Worm (Caenorhabditis elegans): ENCODE results near the gene pde-4.

DNA sequence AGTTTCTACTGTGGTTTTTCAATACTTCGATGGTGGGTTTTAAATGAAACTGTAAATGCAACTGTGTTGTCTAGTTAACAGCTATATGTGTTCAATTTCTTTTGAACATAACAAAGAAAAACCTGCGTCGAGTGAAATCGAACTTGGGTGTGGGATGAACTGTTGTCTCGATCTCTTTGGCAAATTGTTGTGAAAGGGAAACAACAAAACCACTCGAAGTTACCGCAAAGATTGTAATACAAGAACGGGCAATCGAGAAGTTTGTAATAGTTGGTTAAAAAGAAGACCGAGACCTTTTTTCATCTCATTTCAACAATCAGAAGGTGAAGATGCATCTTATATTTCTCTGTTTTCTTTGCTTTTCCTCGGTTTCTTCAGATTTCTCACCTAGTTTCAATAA, 43.1 kb downstream of the pde-4 start, which contains the start of gene lips-17:
- TF ChIP-seq unc-130 (GFP tag; optimal IDR thresholded peaks at IDR 0.05): no peak
- TF ChIP-seq ZK185.1 (tag; optimal IDR thresholded peaks at IDR 0.05; ENCODE audit: poor library complexity, severe bottlenecking): no peak
- no peak for TF ChIP-seq aptf-3 (GFP tag; IDR thresholded peaks at IDR 0.05)
- no peak for TF ChIP-seq snpc-3.4 (tag; optimal IDR thresholded peaks at IDR 0.05)
- no peak for TF ChIP-seq hsf-1 (GFP tag; IDR thresholded peaks at IDR 0.05)
- TF ChIP-seq ama-1 (optimal IDR thresholded peaks at IDR 0.05): no peak
- no peak for TF ChIP-seq ama-1 (GFP tag; optimal IDR thresholded peaks at IDR 0.05)
- no peak for TF ChIP-seq pha-4 (tag; optimal IDR thresholded peaks at IDR 0.05)
- TF ChIP-seq aptf-2 (GFP tag; conservative IDR thresholded peaks at IDR 0.05): no peak
- TF ChIP-seq athp-1 (tag; optimal IDR thresholded peaks at IDR 0.05): no peak
- no peak for TF ChIP-seq madf-8 (GFP tag; conservative IDR thresholded peaks at IDR 0.05)
- no peak for TF ChIP-seq unc-62 (GFP tag; optimal IDR thresholded peaks at IDR 0.05)
- TF ChIP-seq somi-1 (GFP tag; optimal IDR thresholded peaks at IDR 0.05): no peak
- no peak for TF ChIP-seq cebp-2 (GFP tag; IDR thresholded peaks at IDR 0.05)

Measured in whole organism, young adult.